1 fruit fly cellular context compared by ENCODE assay signal in the genomic region with DNA sequence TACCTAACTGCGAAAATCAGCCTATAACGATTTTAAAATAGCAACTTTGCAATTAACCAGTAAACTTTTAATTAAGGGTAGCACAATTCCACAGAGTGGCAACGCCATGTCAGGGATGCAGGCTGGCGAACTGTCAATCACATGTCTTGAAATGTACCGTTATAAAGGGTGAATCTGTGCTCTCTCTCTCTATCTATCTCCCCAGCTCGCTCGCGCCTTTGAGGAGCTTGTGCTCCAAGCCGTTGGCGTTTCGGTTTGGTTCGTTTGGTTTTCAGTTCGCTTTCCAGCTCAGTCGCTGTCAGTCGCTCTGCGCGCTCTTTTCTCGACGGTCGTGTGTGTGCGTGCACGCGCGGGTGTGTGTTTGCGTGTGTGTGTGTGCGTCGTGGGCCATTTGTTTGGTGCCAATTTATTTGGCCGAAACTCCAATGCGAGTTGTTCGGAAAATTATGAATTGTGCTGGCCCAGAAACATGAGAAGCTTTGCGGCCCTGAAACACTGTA.
TF ChIP-seq lines count a peak whose summit lies in the region.

TSS of gene numb (plus strand) at position 254 of the 500 bp plus-strand sequence.

TF ChIP-seq in whole organism, embryonic, 481 proteins besides CTCF, POLR2A, EP300 and RAD21 (continued from another document):
- TF ChIP-seq CG11093 (GFP tag; IDR thresholded peaks at IDR 0.05; lab: Robert Waterston, UW) = 0 out of 3 replicates have a peak, but pooled peaks have one; percentile 24
- TF ChIP-seq CG13287 (GFP tag; IDR thresholded peaks at IDR 0.05; lab: Robert Waterston, UW; ENCODE audit: partially characterized antibody) = peak; percentile 32; the same call in 1 of the 2 replicates
- peak; percentile 84 for TF ChIP-seq CG7928 (GFP tag; optimal IDR thresholded peaks at IDR 0.05; lab: Kevin White, UChicago)
- TF ChIP-seq HLH3B (GFP tag; IDR thresholded peaks at IDR 0.05; lab: Robert Waterston, UW) = no peak
- peak; percentile 3 for TF ChIP-seq CG13624 (GFP tag; optimal IDR thresholded peaks at IDR 0.05; lab: Kevin White, UChicago)
- peak; percentile 11 for TF ChIP-seq Ets97D (GFP tag; optimal IDR thresholded peaks at IDR 0.05; lab: Kevin White, UChicago)
- peak; percentile 31; the same call in 1 of the 2 replicates for TF ChIP-seq amos (GFP tag; IDR thresholded peaks at IDR 0.05; lab: Robert Waterston, UW; ENCODE audit: partially characterized antibody)
- TF ChIP-seq z (GFP tag; IDR thresholded peaks at IDR 0.05; lab: Robert Waterston, UW) = peak; percentile 59; the same call in 1 of the 3 replicates
- TF ChIP-seq tna (GFP tag; IDR thresholded peaks at IDR 0.05; lab: Robert Waterston, UW; ENCODE audit: partially characterized antibody) = 0 out of 2 replicates have a peak, but pooled peaks have one; percentile 21
- no peak for TF ChIP-seq CG10959 (GFP tag; IDR thresholded peaks at IDR 0.05; lab: Robert Waterston, UW)
- peak; percentile 29 for TF ChIP-seq Scr (GFP tag; IDR thresholded peaks at IDR 0.05; lab: Robert Waterston, UW; ENCODE audit: partially characterized antibody)
- peak; percentile 46 for TF ChIP-seq Hmr (GFP tag; optimal IDR thresholded peaks at IDR 0.05; lab: Kevin White, UChicago)
- peak; percentile 16 for TF ChIP-seq grau (tag; optimal IDR thresholded peaks at IDR 0.05; lab: Kevin White, UChicago)
- TF ChIP-seq crp (GFP tag; optimal IDR thresholded peaks at IDR 0.05; lab: Kevin White, UChicago) = peak in 1 of 2 experiments; percentile 37
- TF ChIP-seq Vsx1 (GFP tag; optimal IDR thresholded peaks at IDR 0.05; lab: Kevin White, UChicago) = no peak
- peak; percentile 9 for TF ChIP-seq zen (tag; optimal IDR thresholded peaks at IDR 0.05; lab: Kevin White, UChicago)
- peak; percentile 51 for TF ChIP-seq CG1832 (GFP tag; optimal IDR thresholded peaks at IDR 0.05; lab: Kevin White, UChicago)
- peak; percentile 32 for TF ChIP-seq mirr (GFP tag; optimal IDR thresholded peaks at IDR 0.05; lab: Kevin White, UChicago)
- TF ChIP-seq CG3163 (GFP tag; optimal IDR thresholded peaks at IDR 0.05; lab: Kevin White, UChicago) = peak; percentile 48
- peak; percentile 85 for TF ChIP-seq Myb (GFP tag; optimal IDR thresholded peaks at IDR 0.05; lab: Kevin White, UChicago)
- TF ChIP-seq Hr39 (optimal IDR thresholded peaks at IDR 0.05; lab: Kevin White, UChicago) = peak; percentile 95
- peak in 1 of 2 experiments; percentile 15 for TF ChIP-seq dpn (GFP tag; optimal IDR thresholded peaks at IDR 0.05; lab: Kevin White, UChicago)
- TF ChIP-seq Jarid2 (GFP tag; optimal IDR thresholded peaks at IDR 0.05; lab: Kevin White, UChicago) = peak; percentile 79
- TF ChIP-seq lab (GFP tag; optimal IDR thresholded peaks at IDR 0.05; lab: Kevin White, UChicago) = peak; percentile 52
- no peak for TF ChIP-seq her (GFP tag; optimal IDR thresholded peaks at IDR 0.05; lab: Kevin White, UChicago)
- peak; percentile 2 for TF ChIP-seq CG34376 (GFP tag; optimal IDR thresholded peaks at IDR 0.05; lab: Kevin White, UChicago)
- TF ChIP-seq gro (GFP tag; optimal IDR thresholded peaks at IDR 0.05; lab: Kevin White, UChicago) = peak; percentile 11
- no peak for TF ChIP-seq az2 (GFP tag; optimal IDR thresholded peaks at IDR 0.05; lab: Kevin White, UChicago)
- no peak for TF ChIP-seq Drgx (GFP tag; IDR thresholded peaks at IDR 0.05; lab: Robert Waterston, UW)
- TF ChIP-seq CG2116 (GFP tag; optimal IDR thresholded peaks at IDR 0.05; lab: Kevin White, UChicago) = peak; percentile 23
- peak; percentile 59 to 83 for TF ChIP-seq Trl (optimal IDR thresholded peaks at IDR 0.05; lab: Kevin White, UChicago)
- TF ChIP-seq Trl (GFP tag; optimal IDR thresholded peaks at IDR 0.05; lab: Kevin White, UChicago) = no peak
- 0 out of 3 replicates have a peak, but pooled peaks have one; percentile 28 for TF ChIP-seq gce (GFP tag; IDR thresholded peaks at IDR 0.05; lab: Robert Waterston, UW)
- no peak for TF ChIP-seq peb (GFP tag; IDR thresholded peaks at IDR 0.05; lab: Robert Waterston, UW)
- peak; percentile 67; the same call in 1 of the 3 replicates for TF ChIP-seq Dbx (GFP tag; IDR thresholded peaks at IDR 0.05; lab: Robert Waterston, UW)
- peak; percentile 63 for TF ChIP-seq vvl (GFP tag; IDR thresholded peaks at IDR 0.05; lab: Robert Waterston, UW)
- TF ChIP-seq Med (GFP tag; lab: Kevin White, UChicago) = peak; percentile 42
- TF ChIP-seq Sin3A (optimal IDR thresholded peaks at IDR 0.05; lab: Kevin White, UChicago) = no peak
- TF ChIP-seq seq (GFP tag; IDR thresholded peaks at IDR 0.05; lab: Robert Waterston, UW) = peak; percentile 53
- no peak for TF ChIP-seq kni (GFP tag; optimal IDR thresholded peaks at IDR 0.05; lab: Kevin White, UChicago)
- peak; percentile 74 for TF ChIP-seq CG15514 (GFP tag; optimal IDR thresholded peaks at IDR 0.05; lab: Kevin White, UChicago)
- peak; percentile 69; the same call in 1 of the 2 replicates for TF ChIP-seq chm (GFP tag; IDR thresholded peaks at IDR 0.05; lab: Robert Waterston, UW)
- peak; percentile 52 for TF ChIP-seq CG10543 (GFP tag; optimal IDR thresholded peaks at IDR 0.05; lab: Kevin White, UChicago)
- TF ChIP-seq bbx (GFP tag; IDR thresholded peaks at IDR 0.05; lab: Robert Waterston, UW; ENCODE audit: partially characterized antibody) = peak; percentile 18; the same call in 1 of the 2 replicates
- peak; percentile 37 for TF ChIP-seq onecut (GFP tag; IDR thresholded peaks at IDR 0.05; lab: Robert Waterston, UW)
- TF ChIP-seq Opbp (GFP tag; IDR thresholded peaks at IDR 0.05; lab: Robert Waterston, UW; ENCODE audit: partially characterized antibody) = 0 out of 3 replicates have a peak, but pooled peaks have one; percentile 27
- no peak for TF ChIP-seq Dip3 (GFP tag; optimal IDR thresholded peaks at IDR 0.05; lab: Kevin White, UChicago)
- TF ChIP-seq pzg (GFP tag; optimal IDR thresholded peaks at IDR 0.05; lab: Kevin White, UChicago) = peak; percentile 43
- TF ChIP-seq Nf-YC (tag; optimal IDR thresholded peaks at IDR 0.05; lab: Kevin White, UChicago) = peak; percentile 40
- TF ChIP-seq Rfx (GFP tag; IDR thresholded peaks at IDR 0.05; lab: Robert Waterston, UW) = peak; percentile 26; the same call in 1 of the 2 replicates
- peak; percentile 93 for TF ChIP-seq Deaf1 (tag; optimal IDR thresholded peaks at IDR 0.05; lab: Kevin White, UChicago)
- peak in 1 of 2 experiments; percentile 3 for TF ChIP-seq Hr51 (GFP tag; optimal IDR thresholded peaks at IDR 0.05; lab: Kevin White, UChicago)
- TF ChIP-seq sr (GFP tag; IDR thresholded peaks at IDR 0.05; lab: Robert Waterston, UW) = peak; percentile 58; the same call in 2 of the 3 replicates
- TF ChIP-seq dm (GFP tag; optimal IDR thresholded peaks at IDR 0.05; lab: Kevin White, UChicago) = peak; percentile 42
- peak; percentile 11 for TF ChIP-seq CG4282 (GFP tag; optimal IDR thresholded peaks at IDR 0.05; lab: Kevin White, UChicago)
- peak; percentile 16 for TF ChIP-seq HHEX (GFP tag; optimal IDR thresholded peaks at IDR 0.05; lab: Kevin White, UChicago)
- TF ChIP-seq ac (GFP tag; optimal IDR thresholded peaks at IDR 0.05; lab: Kevin White, UChicago) = no peak
- peak; percentile 55; the same call in 1 of the 2 replicates for TF ChIP-seq ttk (GFP tag; IDR thresholded peaks at IDR 0.05; lab: Robert Waterston, UW)
- no peak for TF ChIP-seq slou (GFP tag; optimal IDR thresholded peaks at IDR 0.05; lab: Kevin White, UChicago)
- peak; percentile 27; the same call in 1 of the 3 replicates for TF ChIP-seq CG11695 (GFP tag; IDR thresholded peaks at IDR 0.05; lab: Robert Waterston, UW)
- TF ChIP-seq pan (optimal IDR thresholded peaks at IDR 0.05; lab: Kevin White, UChicago) = no peak
- TF ChIP-seq pan (GFP tag; optimal IDR thresholded peaks at IDR 0.05 in 1 of 2, IDR thresholded peaks at IDR 0.05 in 1 of 2) = no peak
- peak; percentile 16; the same call in 1 of the 2 replicates for TF ChIP-seq stc (GFP tag; IDR thresholded peaks at IDR 0.05; lab: Robert Waterston, UW)
- peak; percentile 69 for TF ChIP-seq sens (GFP tag; lab: Kevin White, UChicago)
- no peak for TF ChIP-seq HLHmδ (GFP tag; optimal IDR thresholded peaks at IDR 0.05; lab: Kevin White, UChicago)
- peak; percentile 56 for TF ChIP-seq abd-A (tag; optimal IDR thresholded peaks at IDR 0.05; lab: Kevin White, UChicago)
- TF ChIP-seq Dp (GFP tag; optimal IDR thresholded peaks at IDR 0.05; lab: Kevin White, UChicago) = peak; percentile 4
- peak; percentile 17; the same call in 1 of the 2 replicates for TF ChIP-seq MBD-R2 (GFP tag; IDR thresholded peaks at IDR 0.05; lab: Robert Waterston, UW)
- TF ChIP-seq cg (GFP tag; optimal IDR thresholded peaks at IDR 0.05; lab: Kevin White, UChicago) = peak; percentile 76
- 0 out of 2 replicates have a peak, but pooled peaks have one; percentile 45 for TF ChIP-seq bowl (GFP tag; IDR thresholded peaks at IDR 0.05; lab: Robert Waterston, UW)
- TF ChIP-seq CG12769 (tag; optimal IDR thresholded peaks at IDR 0.05; lab: Kevin White, UChicago) = peak; percentile 36
- TF ChIP-seq chinmo (GFP tag; IDR thresholded peaks at IDR 0.05; lab: Robert Waterston, UW; ENCODE audit: partially characterized antibody) = 0 out of 4 replicates have a peak, but pooled peaks have one; percentile 69
- TF ChIP-seq CG13894 (tag; optimal IDR thresholded peaks at IDR 0.05; lab: Kevin White, UChicago) = peak; percentile 33
- 0 out of 3 replicates have a peak, but pooled peaks have one; percentile 12 for TF ChIP-seq ase (GFP tag; IDR thresholded peaks at IDR 0.05; lab: Robert Waterston, UW)
- TF ChIP-seq Hey (tag; optimal IDR thresholded peaks at IDR 0.05; lab: Kevin White, UChicago) = peak; percentile 34
- TF ChIP-seq MESR4 (GFP tag; optimal IDR thresholded peaks at IDR 0.05; lab: Kevin White, UChicago) = no peak
- TF ChIP-seq CG10462 (GFP tag; optimal IDR thresholded peaks at IDR 0.05; lab: Kevin White, UChicago) = peak; percentile 41
- no peak for TF ChIP-seq Six4 (GFP tag; optimal IDR thresholded peaks at IDR 0.05; lab: Kevin White, UChicago)
- peak; percentile 68; the same call in 1 of the 2 replicates for TF ChIP-seq CG16779 (GFP tag; IDR thresholded peaks at IDR 0.05; lab: Robert Waterston, UW)
- TF ChIP-seq Bdp1 (GFP tag; optimal IDR thresholded peaks at IDR 0.05; lab: Kevin White, UChicago) = no peak
- peak; percentile 9 for TF ChIP-seq ftz-f1 (GFP tag; optimal IDR thresholded peaks at IDR 0.05; lab: Kevin White, UChicago)
- TF ChIP-seq zfh2 (GFP tag; optimal IDR thresholded peaks at IDR 0.05; lab: Kevin White, UChicago) = no peak
- peak; percentile 2 for TF ChIP-seq Sry-δ (GFP tag; optimal IDR thresholded peaks at IDR 0.05; lab: Kevin White, UChicago)
- no peak for TF ChIP-seq trem (tag; optimal IDR thresholded peaks at IDR 0.05; lab: Kevin White, UChicago)
- TF ChIP-seq Hr78 (GFP tag; optimal IDR thresholded peaks at IDR 0.05; lab: Kevin White, UChicago) = no peak
- peak; percentile 5 for TF ChIP-seq sd (tag; optimal IDR thresholded peaks at IDR 0.05; lab: Kevin White, UChicago)
- 0 out of 3 replicates have a peak, but pooled peaks have one; percentile 16 for TF ChIP-seq zen2 (GFP tag; IDR thresholded peaks at IDR 0.05; lab: Robert Waterston, UW; ENCODE audit: partially characterized antibody)
- TF ChIP-seq CG4854 (GFP tag; optimal IDR thresholded peaks at IDR 0.05; lab: Kevin White, UChicago) = no peak
- peak; percentile 32 for TF ChIP-seq scrt (GFP tag; optimal IDR thresholded peaks at IDR 0.05; lab: Kevin White, UChicago)
- no peak for TF ChIP-seq lov (optimal IDR thresholded peaks at IDR 0.05; lab: Kevin White, UChicago)
- TF ChIP-seq lov (GFP tag; IDR thresholded peaks at IDR 0.05; lab: Robert Waterston, UW) = peak; percentile 67; the same call in 1 of the 3 replicates
- TF ChIP-seq oc (tag; optimal IDR thresholded peaks at IDR 0.05; lab: Kevin White, UChicago) = no peak
- TF ChIP-seq CG34422 (GFP tag; IDR thresholded peaks at IDR 0.05; lab: Robert Waterston, UW) = peak; percentile 56; the same call in 1 of the 3 replicates
- TF ChIP-seq CG8290 (GFP tag; optimal IDR thresholded peaks at IDR 0.05; lab: Kevin White, UChicago) = no peak
- TF ChIP-seq CG8290 (tag; optimal IDR thresholded peaks at IDR 0.05; lab: Kevin White, UChicago) = peak in 1 of 2 experiments; percentile 49
- peak; percentile 68; the same call in 1 of the 3 replicates for TF ChIP-seq CG2199 (GFP tag; IDR thresholded peaks at IDR 0.05; lab: Robert Waterston, UW)
TF ChIP-seq in whole organism, embryonic: peak in this region for 85.
